Worm (Caenorhabditis elegans): ENCODE measurements around the gene K03H6.1.

DNA sequence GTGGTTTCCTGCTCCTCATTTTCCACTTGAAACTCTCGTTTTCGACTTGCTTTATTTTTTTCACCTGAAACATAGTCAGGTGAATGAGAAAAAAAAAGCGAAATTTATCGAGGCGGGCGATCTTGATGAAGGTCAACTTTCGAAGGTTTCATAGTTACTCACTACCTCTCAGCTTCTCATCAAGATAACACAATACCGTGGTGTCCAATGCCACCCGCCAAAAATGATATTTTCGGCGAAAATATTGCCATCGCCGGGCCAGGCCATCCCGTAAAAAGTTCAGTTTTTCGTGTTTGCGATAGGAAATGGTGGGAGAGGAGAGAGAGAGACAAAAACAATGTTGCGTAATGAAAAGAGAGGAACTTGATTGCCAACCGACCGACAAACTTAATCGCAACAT lies 23.6 kb downstream of the K03H6.1 start:
- TF ChIP-seq elt-4 (tag; optimal IDR thresholded peaks at IDR 0.05) (no peak), pha-2 (tag; optimal IDR thresholded peaks at IDR 0.05) (no peak), che-1 (tag; optimal IDR thresholded peaks at IDR 0.05) (no peak), sox-4 (tag; optimal IDR thresholded peaks at IDR 0.05) (no peak)
